Worm (Caenorhabditis elegans): ENCODE measurements around the gene pot-2.

pot-2 gene

ce11 chrII:14528233-14528802 lies 4.3 kb downstream of the pot-2 start, which contains the start of the genes F57C2.5 and spat-1 (continued):
- TF ChIP-seq nhr-102 (tag; optimal IDR thresholded peaks at IDR 0.05) (no peak), tag-97 (GFP tag; IDR thresholded peaks at IDR 0.05) (no peak), lin-29 (GFP tag; IDR thresholded peaks at IDR 0.05) (no peak)

DNA sequence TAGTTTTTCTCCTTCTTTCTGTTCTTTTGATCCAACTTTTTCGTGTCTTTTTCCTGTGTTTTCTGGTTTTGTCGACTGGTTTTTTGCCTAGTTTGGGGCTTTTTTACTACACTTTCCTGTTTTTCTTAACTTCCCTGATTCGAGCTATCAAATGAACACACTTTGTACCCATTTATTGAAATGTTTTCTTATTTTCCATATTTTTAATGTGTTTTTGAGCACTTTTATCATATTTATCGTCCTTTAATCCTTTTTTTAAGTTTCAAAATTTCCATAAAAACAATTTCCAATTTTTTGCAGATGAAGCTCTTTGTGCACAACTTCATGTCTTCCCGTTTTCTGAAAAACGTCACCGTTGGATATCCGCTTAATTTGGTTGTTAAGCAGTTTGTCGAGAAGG lies 10.0 kb downstream of the pot-2 start, which contains the start of gene C04H5.1:
Gene C04H5.1, plus strand, starts transcription at position 301 of the 400 bp plus-strand sequence.
- TF ChIP-seq hmg-1.1 (GFP tag; IDR thresholded peaks at IDR 0.05), result no peak
- no peak for TF ChIP-seq nhr-77 (tag; optimal IDR thresholded peaks at IDR 0.05)
- TF ChIP-seq dpl-1 (GFP tag; optimal IDR thresholded peaks at IDR 0.05), result no peak
- TF ChIP-seq aha-1 (tag), result peak; percentile 40
- TF ChIP-seq F26F4.8 (GFP tag; conservative IDR thresholded peaks at IDR 0.05), result no peak
- no peak for TF ChIP-seq spr-3 (GFP tag; optimal IDR thresholded peaks at IDR 0.05)
- no peak for TF ChIP-seq R02D3.7 (tag; optimal IDR thresholded peaks at IDR 0.05)

DNA sequence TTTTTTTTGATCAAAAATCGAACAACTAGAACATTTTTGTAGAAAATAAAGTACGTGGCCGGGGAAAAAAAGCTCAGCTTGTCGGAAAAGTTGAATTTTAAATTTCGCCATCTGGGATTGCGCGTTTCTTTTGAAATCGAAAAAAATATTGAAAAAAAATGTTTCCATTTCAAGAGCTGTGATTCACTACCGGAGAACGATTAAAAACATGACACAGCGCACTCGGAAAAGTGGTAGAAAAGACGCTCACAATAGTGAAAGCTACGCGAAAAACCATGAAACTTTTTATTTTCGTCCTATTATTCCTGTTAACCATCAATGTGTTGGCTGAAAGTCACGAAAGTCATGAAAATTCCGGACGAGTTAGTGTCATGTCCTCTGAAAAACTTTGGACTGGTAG lies 13.8 kb downstream of the pot-2 start, which contains the start of the genes clec-147 and C04H5.7:
Gene clec-147, minus strand, starts transcription at position 101 of the 400 bp plus-strand sequence.
Gene C04H5.7, plus strand, starts transcription at position 219 of the 400 bp plus-strand sequence.
- TF ChIP-seq Y75B8A.6 (GFP tag; IDR thresholded peaks at IDR 0.05) (no peak), skn-1 (tag; optimal IDR thresholded peaks at IDR 0.05) (no peak), lin-29 (GFP tag; IDR thresholded peaks at IDR 0.05) (no peak), php-3 (GFP tag; IDR thresholded peaks at IDR 0.05) (no peak), daf-19 (GFP tag; conservative IDR thresholded peaks at IDR 0.05) (no peak), ceh-82 (tag; optimal IDR thresholded peaks at IDR 0.05) (no peak), daf-8 (GFP tag; IDR thresholded peaks at IDR 0.05) (no peak), ctbp-1 (GFP tag; IDR thresholded peaks at IDR 0.05) (no peak), mdt-29 (GFP tag; IDR thresholded peaks at IDR 0.05) (no peak), dmd-8 (GFP tag; IDR thresholded peaks at IDR 0.05) (no peak), lir-3 (tag; optimal IDR thresholded peaks at IDR 0.05) (no peak), lin-13 (GFP tag; optimal IDR thresholded peaks at IDR 0.05) (no peak), mxl-3 (GFP tag; optimal IDR thresholded peaks at IDR 0.05) (no peak), tag-97 (GFP tag; IDR thresholded peaks at IDR 0.05) (no peak), Y105C5A.15 (GFP tag; IDR thresholded peaks at IDR 0.05) (no peak), gei-8 (GFP tag; optimal IDR thresholded peaks at IDR 0.05) (no peak), spr-1 (tag; optimal IDR thresholded peaks at IDR 0.05) (no peak), hif-1 (tag; optimal IDR thresholded peaks at IDR 0.05) (no peak), nhr-76 (tag; optimal IDR thresholded peaks at IDR 0.05) (no peak), ZK546.5 (tag; optimal IDR thresholded peaks at IDR 0.05) (no peak)

ce11 chrII:14540551-14540950 lies 16.6 kb downstream of the pot-2 start:
- TF ChIP-seq hif-1 (tag; optimal IDR thresholded peaks at IDR 0.05), result no peak
- TF ChIP-seq sdz-12 (GFP tag; optimal IDR thresholded peaks at IDR 0.05), result no peak
- TF ChIP-seq aha-1 (tag), result peak; percentile 88
- TF ChIP-seq pqm-1 (tag; optimal IDR thresholded peaks at IDR 0.05), result peak; percentile 38

DNA sequence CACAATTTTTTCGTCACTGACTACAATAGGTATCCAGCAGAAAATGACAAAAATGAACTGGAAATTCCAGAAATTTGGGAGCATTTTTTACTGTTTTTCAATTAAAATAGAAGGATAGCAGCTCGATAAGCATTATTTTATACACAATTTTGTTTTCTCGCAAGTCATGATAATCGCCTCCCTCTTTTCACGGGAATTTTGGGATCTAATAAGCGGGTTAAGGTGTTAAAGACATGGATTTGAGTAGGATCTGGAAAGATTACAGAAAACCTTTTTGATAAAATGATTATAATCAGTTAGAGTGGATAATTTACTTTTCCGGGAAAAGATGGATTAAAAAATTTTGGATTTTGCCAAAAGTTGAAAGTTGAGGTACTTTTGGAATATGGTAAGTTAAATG lies 24.7 kb downstream of the pot-2 start, which contains the start of gene gcy-29:
Gene gcy-29, minus strand, starts transcription at position 101 of the 400 bp plus-strand sequence.
- no peak for TF ChIP-seq daf-16 (GFP tag; optimal IDR thresholded peaks at IDR 0.05)
- TF ChIP-seq daf-16 (tag; optimal IDR thresholded peaks at IDR 0.05), result no peak
- no peak for TF ChIP-seq F49E8.2 (tag; optimal IDR thresholded peaks at IDR 0.05; ENCODE audit: borderline replicate concordance)
- TF ChIP-seq zag-1 (tag; optimal IDR thresholded peaks at IDR 0.05), result no peak
- no peak for TF ChIP-seq php-3 (GFP tag; IDR thresholded peaks at IDR 0.05)
- no peak for TF ChIP-seq hlh-11 (tag; optimal IDR thresholded peaks at IDR 0.05)
- no peak for TF ChIP-seq spr-1 (tag; optimal IDR thresholded peaks at IDR 0.05)
- no peak for TF ChIP-seq ztf-11 (tag; optimal IDR thresholded peaks at IDR 0.05)
- no peak for TF ChIP-seq unc-130 (GFP tag; optimal IDR thresholded peaks at IDR 0.05)
- TF ChIP-seq Y48G9A.11 (GFP tag; IDR thresholded peaks at IDR 0.05), result no peak
- TF ChIP-seq zfp-3 (GFP tag; conservative IDR thresholded peaks at IDR 0.05), result no peak
- TF ChIP-seq hif-1 (tag; optimal IDR thresholded peaks at IDR 0.05), result no peak
- no peak for TF ChIP-seq daf-19 (GFP tag; conservative IDR thresholded peaks at IDR 0.05)
- no peak for TF ChIP-seq aha-1 (tag)
- TF ChIP-seq mep-1 (tag; optimal IDR thresholded peaks at IDR 0.05), result no peak
- TF ChIP-seq mxl-2 (GFP tag; conservative IDR thresholded peaks at IDR 0.05), result no peak
- no peak for TF ChIP-seq F37D6.2 (tag; optimal IDR thresholded peaks at IDR 0.05)
- TF ChIP-seq nhr-25 (tag; optimal IDR thresholded peaks at IDR 0.05; ENCODE audit: borderline replicate concordance, insufficient read depth), result no peak
